Worm (Caenorhabditis elegans): Measurements from ENCODE around the gene gbh-1.

ce11 chrII:10704575-10705170, 11.1 kb upstream of the gbh-1 start, which contains the start of gene col-39:
- no peak for TF ChIP-seq mcd-1 (GFP tag; IDR thresholded peaks at IDR 0.05)
- no peak for TF ChIP-seq ets-4 (GFP tag; optimal IDR thresholded peaks at IDR 0.05)
- TF ChIP-seq madf-6 (GFP tag; IDR thresholded peaks at IDR 0.05), result no peak
- TF ChIP-seq lin-40 (tag; optimal IDR thresholded peaks at IDR 0.05), result peak; percentile 8
- TF ChIP-seq egl-18 (GFP tag; IDR thresholded peaks at IDR 0.05), result no peak
- no peak for TF ChIP-seq tlf-1 (GFP tag; optimal IDR thresholded peaks at IDR 0.05)
- TF ChIP-seq lin-35 (GFP tag; optimal IDR thresholded peaks at IDR 0.05), result no peak
